Fruit fly (Drosophila melanogaster): Measurements from ENCODE around the gene CG9692.

The CG9692 gene

DNA sequence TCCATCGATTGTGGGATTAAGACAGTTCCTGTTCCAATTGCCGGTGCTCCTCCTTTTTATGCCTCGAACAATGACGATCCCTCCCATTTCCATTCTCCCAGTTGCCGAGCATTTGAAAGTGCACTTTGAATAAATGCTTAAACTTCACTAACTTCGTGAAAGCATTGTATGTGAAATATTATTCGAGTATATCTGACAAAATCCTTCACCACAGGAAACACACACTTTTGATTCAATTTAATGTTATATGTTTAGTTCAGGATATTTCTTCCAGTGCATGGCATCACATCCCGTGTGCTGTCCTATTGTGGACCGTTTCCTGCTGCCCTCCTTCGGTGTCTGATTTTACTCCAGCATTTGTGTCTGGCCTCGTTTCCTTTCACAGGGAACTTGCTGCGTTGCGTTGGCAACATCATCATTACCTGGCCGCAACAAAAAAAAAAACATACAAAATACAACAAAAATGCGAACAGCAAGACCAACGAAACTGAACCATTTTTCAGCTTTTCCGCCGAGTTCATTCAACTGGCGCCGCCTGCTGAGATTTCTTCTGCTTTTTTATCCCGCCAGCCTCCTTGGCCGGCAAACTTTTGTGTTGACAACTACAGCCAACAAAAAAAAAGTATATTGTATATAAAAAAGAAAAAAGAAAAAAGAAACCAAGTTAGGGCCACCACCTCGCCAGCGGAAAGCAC lies 47.8 kb downstream of the CG9692 start:
- TF ChIP-seq dsx (GFP tag; optimal IDR thresholded peaks at IDR 0.05; ENCODE audit: poor library complexity, severe bottlenecking) (peak; percentile 27), ss (GFP tag; optimal IDR thresholded peaks at IDR 0.05) (peak; percentile 34 to 64), Sox15 (GFP tag; optimal IDR thresholded peaks at IDR 0.05) (no peak), Ets96B (tag; optimal IDR thresholded peaks at IDR 0.05) (peak; percentile 69), CG31627 (GFP tag; optimal IDR thresholded peaks at IDR 0.05) (peak; percentile 38), vri (GFP tag; optimal IDR thresholded peaks at IDR 0.05) (no peak), Eip93F (GFP tag; optimal IDR thresholded peaks at IDR 0.05) (no peak), salr (GFP tag; optimal IDR thresholded peaks at IDR 0.05) (peak; percentile 64 to 69), CG6854 (GFP tag; optimal IDR thresholded peaks at IDR 0.05) (no peak), Blimp-1 (GFP tag; optimal IDR thresholded peaks at IDR 0.05) (no peak), Sox102F (GFP tag; optimal IDR thresholded peaks at IDR 0.05) (peak; percentile 14), Smox (GFP tag; optimal IDR thresholded peaks at IDR 0.05) (peak; percentile 18), CG11902 (GFP tag; optimal IDR thresholded peaks at IDR 0.05) (peak; percentile 27), CG8319 (GFP tag; optimal IDR thresholded peaks at IDR 0.05) (peak; percentile 5), CG34406 (GFP tag; optimal IDR thresholded peaks at IDR 0.05) (peak; percentile 38), Ets21C (GFP tag; optimal IDR thresholded peaks at IDR 0.05) (peak; percentile 2), CG3032 (tag; optimal IDR thresholded peaks at IDR 0.05) (peak; percentile 60), esn (GFP tag; optimal IDR thresholded peaks at IDR 0.05) (peak; percentile 36), CG8632 (GFP tag; optimal IDR thresholded peaks at IDR 0.05) (peak; percentile 43), CG1621 (tag; optimal IDR thresholded peaks at IDR 0.05) (peak; percentile 60), fkh (GFP tag; optimal IDR thresholded peaks at IDR 0.05) (no peak), svp (GFP tag) (peak; percentile 78), CG11762 (GFP tag; optimal IDR thresholded peaks at IDR 0.05; ENCODE audit: insufficient read depth) (peak; percentile 63), Eip75B (GFP tag; optimal IDR thresholded peaks at IDR 0.05) (peak; percentile 77), CG10669 (GFP tag; optimal IDR thresholded peaks at IDR 0.05) (peak; percentile 65), CG3919 (GFP tag; optimal IDR thresholded peaks at IDR 0.05) (peak; percentile 84), Hr4 (GFP tag; optimal IDR thresholded peaks at IDR 0.05) (peak; percentile 70), CG6808 (GFP tag; optimal IDR thresholded peaks at IDR 0.05) (peak; percentile 62), dac (GFP tag; optimal IDR thresholded peaks at IDR 0.05) (peak; percentile 18), CG15336 (GFP tag; IDR thresholded peaks at IDR 0.05) (peak; percentile 82), CG32006 (GFP tag; optimal IDR thresholded peaks at IDR 0.05) (peak; percentile 75), Gug (GFP tag; IDR thresholded peaks at IDR 0.05) (peak; percentile 35; the same call in 1 of the 2 replicates), CG6276 (GFP tag; optimal IDR thresholded peaks at IDR 0.05) (peak; percentile 80), CG8119 (GFP tag; IDR thresholded peaks at IDR 0.05) (peak; percentile 74), eg (GFP tag; IDR thresholded peaks at IDR 0.05) (peak; percentile 81), CG4318 (GFP tag; optimal IDR thresholded peaks at IDR 0.05) (peak; percentile 50), Lpt (GFP tag; optimal IDR thresholded peaks at IDR 0.05) (peak; percentile 77), acj6 (GFP tag; optimal IDR thresholded peaks at IDR 0.05) (peak; percentile 71), CG6163 (GFP tag; IDR thresholded peaks at IDR 0.05) (peak; percentile 92), lz (GFP tag; optimal IDR thresholded peaks at IDR 0.05) (peak; percentile 34), CG7368 (GFP tag; optimal IDR thresholded peaks at IDR 0.05) (peak; percentile 68), CG6792 (GFP tag; optimal IDR thresholded peaks at IDR 0.05) (peak; percentile 56), CG11294 (GFP tag; IDR thresholded peaks at IDR 0.05) (peak; percentile 50; the same call in 1 of the 2 replicates), cyc (GFP tag; optimal IDR thresholded peaks at IDR 0.05) (peak; percentile 46), spab (GFP tag; optimal IDR thresholded peaks at IDR 0.05) (peak; percentile 66), Eip78C (GFP tag) (peak; percentile 91), Hr38 (GFP tag; optimal IDR thresholded peaks at IDR 0.05) (no peak), pdm3 (GFP tag; optimal IDR thresholded peaks at IDR 0.05) (peak; percentile 63), CG10631 (GFP tag; optimal IDR thresholded peaks at IDR 0.05) (peak; percentile 81), fd85E (GFP tag; optimal IDR thresholded peaks at IDR 0.05) (no peak), Hr39 (GFP tag; optimal IDR thresholded peaks at IDR 0.05) (peak; percentile 20)

Data from whole organism, prepupa.